Fruit fly (Drosophila melanogaster) whole organism, larva: ENCODE data around the gene Nepl12.
A peak's percentile ranks its signal among the peaks of the same experiment; 100 is the strongest.

ENCODE experiments used
- noc ChIP-seq: fragments of 200-800 bp; sonication (Bioruptor generic); optimal IDR thresholded peaks from 3 replicates; lab custom pipeline; 2019; ENCODE audit warnings: missing biosample characterization, mild to moderate bottlenecking, missing genetic modification characterization, moderate library complexity

The Nepl12 gene

dm6 chr3R:9704183-9705007 lies 29.1 kb downstream of the Nepl12 start:
- peak; percentile 47 for TF ChIP-seq noc (tag; lab: Kevin White, UChicago)

dm6 chr3R:9705008-9705628 lies 29.8 kb downstream of the Nepl12 start, which contains the start of gene Unc-115a:
TSS of gene Unc-115a (minus strand) at chr3R:9705417.
- peak; percentile 46 for TF ChIP-seq noc (tag; lab: Kevin White, UChicago)

- TF ChIP-seq noc (tag; lab: Kevin White, UChicago), result no peak
Measured at dm6 chr3R:9710228-9710627, 34.9 kb downstream of the Nepl12 start.

dm6 chr3R:9710886-9711285 lies 35.6 kb downstream of the Nepl12 start, which contains the start of the genes trbd and dmt:
TSS of gene trbd (minus strand) at chr3R:9711037.
TSS of gene dmt (plus strand) at chr3R:9711142.
- no peak for TF ChIP-seq noc (tag; lab: Kevin White, UChicago)

- no peak for TF ChIP-seq noc (tag; lab: Kevin White, UChicago)
Measured at dm6 chr3R:9725121-9725956, 50.0 kb downstream of the Nepl12 start, which contains the start of gene hyd. TSS of gene hyd (minus strand) at chr3R:9725615.
